Worm (Caenorhabditis elegans): ENCODE data around the gene clk-1.

DNA sequence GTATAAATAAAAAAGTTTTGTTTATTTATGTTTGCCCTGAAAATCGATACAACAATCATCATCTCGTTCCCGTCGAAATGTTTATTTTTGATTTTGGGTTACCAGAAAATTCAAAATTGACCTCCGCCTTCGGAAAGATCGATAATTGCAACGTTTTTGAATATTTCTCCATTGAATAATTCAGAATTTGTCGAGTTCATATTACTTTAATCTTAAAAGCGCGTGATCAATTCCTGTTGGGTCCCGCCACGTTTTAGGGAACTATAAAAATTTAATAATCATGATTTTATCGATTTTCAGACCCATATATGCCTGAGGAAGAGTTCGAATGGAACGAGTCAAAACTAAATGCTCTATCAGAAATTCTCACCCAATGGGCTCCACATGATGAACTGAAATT is 48.6 kb downstream of the clk-1 start, which contains the start of gene sorf-2:
- no peak for TF ChIP-seq lin-13 (GFP tag; optimal IDR thresholded peaks at IDR 0.05)
- TF ChIP-seq ceh-82 (tag; optimal IDR thresholded peaks at IDR 0.05), result no peak
- TF ChIP-seq nhr-11 (tag; optimal IDR thresholded peaks at IDR 0.05), result no peak
- TF ChIP-seq nhr-237 (tag; optimal IDR thresholded peaks at IDR 0.05), result no peak
